Fruit fly (Drosophila melanogaster): ENCODE measurements around the gene xit.

The xit gene

DNA sequence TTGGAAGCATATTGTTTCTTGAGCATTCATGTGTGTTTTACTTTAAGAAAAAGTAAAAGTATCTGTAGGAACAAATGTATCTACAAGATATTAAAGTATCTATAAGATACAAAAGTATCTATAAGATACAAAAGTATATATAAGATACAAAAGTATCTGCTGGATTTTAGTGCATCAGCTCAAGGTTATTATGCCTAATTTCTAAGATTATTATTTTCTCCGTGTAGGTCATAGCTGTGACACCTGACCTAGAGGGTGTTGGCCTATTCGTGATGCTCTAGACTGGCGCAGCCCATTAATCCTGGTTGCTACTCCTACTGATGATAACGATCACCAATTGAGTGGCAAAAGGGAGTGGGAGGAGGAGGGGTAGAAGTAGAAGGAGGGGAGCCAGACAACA is 42.7 kb upstream of the xit start:
- TF ChIP-seq dmrt11E (tag; optimal IDR thresholded peaks at IDR 0.05) (peak; percentile 3), BEAF-32 (GFP tag; optimal IDR thresholded peaks at IDR 0.05) (no peak), CG14441 (GFP tag; IDR thresholded peaks at IDR 0.05) (no peak), MESR4 (GFP tag; optimal IDR thresholded peaks at IDR 0.05) (no peak), ap (GFP tag; IDR thresholded peaks at IDR 0.05) (no peak), pan (optimal IDR thresholded peaks at IDR 0.05) (peak in 1 of 2 experiments; percentile 18), pan (GFP tag; optimal IDR thresholded peaks at IDR 0.05 in 1 of 2, IDR thresholded peaks at IDR 0.05 in 1 of 2) (no peak), Atf-2 (GFP tag; optimal IDR thresholded peaks at IDR 0.05) (no peak), bsh (GFP tag; optimal IDR thresholded peaks at IDR 0.05) (peak in 1 of 2 experiments; percentile 33), ro (GFP tag; IDR thresholded peaks at IDR 0.05) (no peak), HmgD (GFP tag; optimal IDR thresholded peaks at IDR 0.05) (no peak)

DNA sequence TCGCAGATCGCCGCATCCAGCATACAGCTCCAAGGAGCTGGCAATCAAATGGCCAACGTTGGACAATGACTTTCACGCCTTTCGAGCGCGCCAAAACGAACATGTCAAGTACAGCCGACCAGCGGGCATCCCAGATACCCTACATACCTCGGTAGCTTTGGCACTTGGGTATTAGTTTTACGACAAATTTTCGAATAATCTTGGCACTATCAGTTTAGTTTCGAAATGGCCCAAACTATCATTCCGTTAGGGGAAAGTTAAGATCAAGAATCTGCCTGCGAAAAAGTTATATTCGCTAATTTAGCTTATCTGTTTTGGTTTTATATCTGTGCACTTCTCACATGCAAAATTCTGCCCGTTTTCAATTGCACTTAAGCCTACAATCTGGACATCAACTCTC is 42.0 kb upstream of the xit start:
- TF ChIP-seq CG10274 (GFP tag; optimal IDR thresholded peaks at IDR 0.05) (peak; percentile 63), CG4328 (GFP tag; optimal IDR thresholded peaks at IDR 0.05) (no peak)

DNA sequence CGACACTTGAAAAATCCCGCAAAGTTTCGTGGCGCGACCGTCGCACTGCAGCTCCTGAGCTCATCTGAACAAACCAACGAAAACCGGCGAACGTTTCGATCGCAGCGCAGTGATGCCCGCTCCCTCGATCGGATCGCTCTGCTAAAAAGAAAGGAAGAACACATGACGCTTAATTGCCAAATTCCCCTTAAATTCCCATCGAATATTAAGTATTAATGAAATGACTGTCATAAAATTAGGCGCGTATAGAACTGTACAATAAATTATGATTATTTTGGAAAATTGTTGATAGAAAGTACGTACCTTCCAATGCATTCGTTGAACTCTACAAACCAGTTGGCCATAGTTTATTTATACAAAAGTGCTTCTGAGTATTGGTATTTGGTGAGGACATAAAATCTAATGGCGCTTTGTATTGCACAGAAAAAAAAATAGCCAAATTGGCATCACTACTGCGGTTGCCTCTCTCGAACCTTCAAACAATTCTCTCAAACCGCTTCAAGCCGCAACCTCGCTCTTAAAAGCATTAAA is 41.1 kb upstream of the xit start, which contains the start of gene shf:
shf (minus strand) TSS at position 51 of the 531 bp plus-strand sequence.
- TF ChIP-seq CG2120 (GFP tag; optimal IDR thresholded peaks at IDR 0.05): no peak
- TF ChIP-seq vvl (GFP tag; IDR thresholded peaks at IDR 0.05): 0 out of 2 replicates have a peak, but pooled peaks have one; percentile 20
- TF ChIP-seq sr (GFP tag; IDR thresholded peaks at IDR 0.05): no peak
- TF ChIP-seq chinmo (GFP tag; IDR thresholded peaks at IDR 0.05; ENCODE audit: partially characterized antibody): 0 out of 4 replicates have a peak, but pooled peaks have one; percentile 29
- no peak for TF ChIP-seq CG11695 (GFP tag; IDR thresholded peaks at IDR 0.05)
- TF ChIP-seq dysf (GFP tag; IDR thresholded peaks at IDR 0.05): no peak
- peak; percentile 63 for TF ChIP-seq row (GFP tag; IDR thresholded peaks at IDR 0.05)
- TF ChIP-seq CG5180 (GFP tag; optimal IDR thresholded peaks at IDR 0.05): peak; percentile 98
- no peak for TF ChIP-seq trem (tag; optimal IDR thresholded peaks at IDR 0.05)
- peak; percentile 25 for TF ChIP-seq CG30403 (GFP tag; optimal IDR thresholded peaks at IDR 0.05)
- peak; percentile 90 for TF ChIP-seq Sry-β (GFP tag; optimal IDR thresholded peaks at IDR 0.05)
- peak; percentile 49 for TF ChIP-seq sens (GFP tag)
- no peak for TF ChIP-seq CG17912 (GFP tag; optimal IDR thresholded peaks at IDR 0.05)
- peak; percentile 15 for TF ChIP-seq Med (GFP tag)
- 0 out of 3 replicates have a peak, but pooled peaks have one; percentile 4 for TF ChIP-seq zfh1 (GFP tag; IDR thresholded peaks at IDR 0.05)
- TF ChIP-seq Trl (optimal IDR thresholded peaks at IDR 0.05): peak; percentile 43 to 54
- no peak for TF ChIP-seq Trl (GFP tag; optimal IDR thresholded peaks at IDR 0.05)
- TF ChIP-seq zfh2 (GFP tag; optimal IDR thresholded peaks at IDR 0.05): no peak
- peak; percentile 64 for TF ChIP-seq Ets65A (GFP tag)
- TF ChIP-seq so (GFP tag; IDR thresholded peaks at IDR 0.05): peak; percentile 34; the same call in 1 of the 3 replicates

DNA sequence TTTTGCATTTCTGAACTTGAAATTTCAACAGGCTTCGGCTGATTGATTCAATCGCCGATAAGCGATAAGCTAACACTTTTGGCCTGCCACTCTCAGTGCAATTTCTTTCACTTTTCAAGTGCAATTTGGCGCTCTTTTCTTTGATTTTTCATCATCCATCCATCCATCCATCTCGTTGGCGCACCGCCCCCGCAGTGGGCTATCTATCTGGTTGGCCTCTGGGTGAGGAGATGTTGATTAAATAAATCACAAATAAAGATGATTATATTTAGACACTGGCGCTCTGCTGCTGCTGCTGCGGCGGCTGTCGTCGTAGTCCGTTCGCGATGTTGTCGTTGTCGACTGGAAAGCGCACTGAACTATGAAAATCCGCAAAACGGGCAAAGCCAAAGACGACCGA is 29.9 kb upstream of the xit start:
- peak; percentile 71; the same call in 2 of the 3 replicates for TF ChIP-seq sr (GFP tag; IDR thresholded peaks at IDR 0.05)
- no peak for TF ChIP-seq Hr39 (optimal IDR thresholded peaks at IDR 0.05)

DNA sequence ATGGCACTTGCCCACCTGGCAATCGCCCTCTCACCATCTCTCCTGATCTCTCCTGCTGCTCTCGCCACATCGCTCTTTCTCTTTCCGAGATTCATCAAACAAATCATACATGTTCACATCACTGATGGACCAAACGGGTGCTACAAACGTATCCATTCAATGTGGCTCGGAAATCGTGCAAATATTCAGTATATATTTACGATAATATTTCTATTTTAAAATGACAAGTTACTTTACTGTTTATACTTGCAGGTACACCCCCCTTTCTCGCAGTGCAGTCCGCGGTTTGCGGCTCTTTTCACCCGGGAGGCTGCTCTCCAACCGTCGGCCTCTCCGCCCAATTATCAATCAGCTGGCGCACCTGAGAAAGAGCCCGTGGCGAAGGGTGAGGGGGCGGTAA is 29.3 kb upstream of the xit start:
- TF ChIP-seq exex (tag; optimal IDR thresholded peaks at IDR 0.05): no peak
- TF ChIP-seq ro (GFP tag; IDR thresholded peaks at IDR 0.05): no peak
- TF ChIP-seq pho (GFP tag; optimal IDR thresholded peaks at IDR 0.05): no peak
- TF ChIP-seq pum (GFP tag; optimal IDR thresholded peaks at IDR 0.05): no peak
- TF ChIP-seq danr (GFP tag; IDR thresholded peaks at IDR 0.05): no peak
- TF ChIP-seq klu (GFP tag; IDR thresholded peaks at IDR 0.05): no peak
- TF ChIP-seq E2f2 (GFP tag; IDR thresholded peaks at IDR 0.05): peak; percentile 20; the same call in 1 of the 2 replicates
- TF ChIP-seq Ets65A (GFP tag): peak; percentile 20
- TF ChIP-seq so (GFP tag; IDR thresholded peaks at IDR 0.05): no peak
- no peak for TF ChIP-seq Awh (GFP tag; IDR thresholded peaks at IDR 0.05)
- no peak for TF ChIP-seq CG14441 (GFP tag; IDR thresholded peaks at IDR 0.05)
- no peak for TF ChIP-seq CG1832 (GFP tag; optimal IDR thresholded peaks at IDR 0.05)
- TF ChIP-seq CG8359 (GFP tag; optimal IDR thresholded peaks at IDR 0.05; ENCODE audit: borderline replicate concordance): no peak
- TF ChIP-seq CG1603 (tag; optimal IDR thresholded peaks at IDR 0.05): no peak
- TF ChIP-seq CG5953 (GFP tag; IDR thresholded peaks at IDR 0.05): peak; percentile 45
- TF ChIP-seq CG6791 (GFP tag; IDR thresholded peaks at IDR 0.05; ENCODE audit: partially characterized antibody): no peak
- TF ChIP-seq slbo (GFP tag; IDR thresholded peaks at IDR 0.05): peak; percentile 54
